Worm (Caenorhabditis elegans) whole organism, young adult: ENCODE data around the gene emb-4.

ENCODE experiments used
- aptf-3 ChIP-seq: fragments of 200-800 bp; sonication (Bioruptor generic); IDR thresholded peaks from 2 replicates; pipeline ENCODE4 v1.3.6; 2022; ENCODE audit warnings: missing genetic modification characterization, missing compliant biosample characterization
- snpc-1.3 ChIP-seq: sonication (generic microtip); optimal IDR thresholded peaks from 2 replicates; lab custom pipeline; 2017; ENCODE audit warnings: missing genetic modification characterization, mild to moderate bottlenecking, missing compliant biosample characterization, antibody characterized with exemption, moderate library complexity, missing genotype, missing genetic modification reagents; ENCODE audit not compliant: insufficient read depth
- snpc-4 ChIP-seq, 5 experiments: fragments of 150-350 bp in 1 of 5; sonication (generic microtip) in 4 of 5; optimal IDR thresholded peaks; 2 replicates each; lab custom pipeline; 2014 to 2018; ENCODE audit warnings: missing genetic modification characterization in 5 of 5, missing biosample characterization in 3 of 5, antibody characterized with exemption in 2 of 5, mild to moderate bottlenecking in 2 of 5, missing compliant biosample characterization in 2 of 5, missing genotype in 2 of 5, moderate library complexity in 2 of 5, missing genetic modification reagents in 1 of 5
- unc-62 ChIP-seq: fragments of 150-350 bp; optimal IDR thresholded peaks from 2 replicates; lab custom pipeline; 2014; ENCODE audit warnings: missing biosample characterization, missing genetic modification reagents, missing genetic modification characterization
- zfh-2 ChIP-seq: fragments of 200-800 bp; sonication (Bioruptor generic); conservative IDR thresholded peaks from 2 replicates; pipeline ENCODE4 v1.3.6; 2022; ENCODE audit warnings: missing genetic modification reagents, missing genetic modification characterization, missing compliant biosample characterization

- TF ChIP-seq zfh-2 (GFP tag; lab: Robert Waterston, UW) (no peak), snpc-4 (GFP tag; optimal IDR thresholded peaks at IDR 0.05; lab: Kevin White, UChicago) (no peak), snpc-4 (tag; optimal IDR thresholded peaks at IDR 0.05; lab: Kevin White, UChicago) (no peak), unc-62 (GFP tag; lab: Kevin White, UChicago) (no peak), snpc-1.3 (tag; lab: Kevin White, UChicago) (no peak), aptf-3 (GFP tag; lab: Robert Waterston, UW) (no peak)
These were observed 22.6 kb upstream of the emb-4 start for ce11 chrV:18917396-18917795.
